Worm (Caenorhabditis elegans): ENCODE data around the gene nep-2.
A peak's percentile ranks its signal among the peaks of the same experiment; 100 is the strongest.

nep-2 gene

ce11 chrII:2757954-2758353 lies 32.4 kb upstream of the nep-2 start, which contains the start of gene F29A7.8:
Gene F29A7.8, minus strand, starts transcription at chrII:2758054.
- TF ChIP-seq gmeb-1 (tag; optimal IDR thresholded peaks at IDR 0.05) = no peak
- no peak for TF ChIP-seq blmp-1 (tag; optimal IDR thresholded peaks at IDR 0.05; ENCODE audit: insufficient read depth)
- TF ChIP-seq nhr-25 (tag; optimal IDR thresholded peaks at IDR 0.05) = no peak
- no peak for TF ChIP-seq sma-3 (GFP tag; optimal IDR thresholded peaks at IDR 0.05)
- no peak for TF ChIP-seq sem-4 (tag; optimal IDR thresholded peaks at IDR 0.05)
- TF ChIP-seq unc-62 (GFP tag; optimal IDR thresholded peaks at IDR 0.05) = no peak
- no peak for TF ChIP-seq nhr-6 (tag; optimal IDR thresholded peaks at IDR 0.05)
- no peak for TF ChIP-seq peb-1 (tag; optimal IDR thresholded peaks at IDR 0.05)
- no peak for TF ChIP-seq elt-1 (tag; optimal IDR thresholded peaks at IDR 0.05)
- no peak for TF ChIP-seq ceh-16 (tag; optimal IDR thresholded peaks at IDR 0.05)
- TF ChIP-seq mdl-1 (tag; optimal IDR thresholded peaks at IDR 0.05) = no peak
- TF ChIP-seq snpc-4 (tag; optimal IDR thresholded peaks at IDR 0.05) = no peak

DNA sequence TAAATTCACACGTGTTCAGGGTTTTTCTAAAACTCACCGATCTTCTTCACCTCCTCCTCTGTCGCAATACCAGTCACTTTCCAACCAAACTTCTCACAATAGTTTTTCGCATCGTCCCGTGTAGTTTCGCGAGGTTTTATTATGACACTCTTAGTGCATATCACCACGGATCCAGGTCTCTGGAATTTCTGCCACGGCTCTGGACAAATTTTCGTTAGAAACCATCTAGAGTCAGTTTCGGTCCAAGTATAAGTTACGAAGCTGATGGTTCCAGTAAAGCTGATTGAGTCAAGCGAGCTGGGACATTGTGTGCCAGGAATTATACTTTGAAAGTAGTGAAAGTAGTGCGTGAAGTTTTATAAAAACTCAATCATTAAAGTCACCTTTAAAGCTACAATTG lies 30.8 kb upstream of the nep-2 start:
- no peak for TF ChIP-seq blmp-1 (tag; optimal IDR thresholded peaks at IDR 0.05; ENCODE audit: insufficient read depth)
- no peak for TF ChIP-seq nhr-237 (tag; optimal IDR thresholded peaks at IDR 0.05)
- no peak for TF ChIP-seq nhr-25 (tag; optimal IDR thresholded peaks at IDR 0.05)

- TF ChIP-seq ceh-16 (tag; optimal IDR thresholded peaks at IDR 0.05) (no peak), fos-1 (tag; optimal IDR thresholded peaks at IDR 0.05) (no peak), sma-3 (GFP tag; optimal IDR thresholded peaks at IDR 0.05) (no peak), egl-27 (tag; optimal IDR thresholded peaks at IDR 0.05) (no peak), lin-39 (tag; optimal IDR thresholded peaks at IDR 0.05) (no peak), elt-1 (tag; optimal IDR thresholded peaks at IDR 0.05) (no peak), nhr-23 (tag; optimal IDR thresholded peaks at IDR 0.05) (no peak), gmeb-1 (tag; optimal IDR thresholded peaks at IDR 0.05) (no peak), aly-2 (tag; optimal IDR thresholded peaks at IDR 0.05) (no peak), nhr-12 (tag; optimal IDR thresholded peaks at IDR 0.05) (no peak), lin-11 (tag; optimal IDR thresholded peaks at IDR 0.05) (no peak), nhr-25 (tag; optimal IDR thresholded peaks at IDR 0.05) (no peak), nhr-129 (tag; optimal IDR thresholded peaks at IDR 0.05) (no peak), ztf-11 (tag; optimal IDR thresholded peaks at IDR 0.05) (no peak), alr-1 (tag; optimal IDR thresholded peaks at IDR 0.05) (no peak), C34F6.9 (tag; optimal IDR thresholded peaks at IDR 0.05) (no peak), mdl-1 (tag; optimal IDR thresholded peaks at IDR 0.05) (no peak), ZK546.5 (tag; optimal IDR thresholded peaks at IDR 0.05) (no peak), unc-55 (GFP tag; optimal IDR thresholded peaks at IDR 0.05) (no peak), skn-1 (tag; optimal IDR thresholded peaks at IDR 0.05) (no peak)
Observed at ce11 chrII:2754595-2754994, 29.0 kb upstream of the nep-2 start.

DNA sequence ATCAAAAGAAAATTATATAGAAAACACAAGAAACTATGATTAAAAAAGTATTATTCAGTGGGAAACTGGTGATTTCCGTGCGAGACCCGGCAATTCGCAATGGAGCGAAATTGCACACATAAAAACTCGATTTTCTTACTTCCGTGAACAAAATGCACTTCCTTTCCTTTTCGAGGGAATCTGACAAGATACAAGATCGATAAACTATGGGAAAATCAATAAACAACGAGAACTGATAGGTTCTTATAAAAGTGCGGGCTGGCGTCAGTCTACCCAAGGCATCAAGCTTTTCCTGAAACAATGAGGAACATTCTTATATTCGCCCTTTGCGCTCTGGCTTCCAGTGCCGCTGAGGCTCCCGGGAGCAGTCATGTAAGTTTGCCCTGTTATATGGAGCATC lies 27.4 kb upstream of the nep-2 start, which contains the start of gene F29A7.3:
Gene F29A7.3, plus strand, starts transcription at position 301 of the 400 bp plus-strand sequence.
- no peak for TF ChIP-seq skn-1 (tag; optimal IDR thresholded peaks at IDR 0.05)
- TF ChIP-seq nhr-237 (tag; optimal IDR thresholded peaks at IDR 0.05) = no peak
- no peak for TF ChIP-seq nhr-11 (tag; optimal IDR thresholded peaks at IDR 0.05)
- no peak for TF ChIP-seq nhr-77 (tag; optimal IDR thresholded peaks at IDR 0.05)
- no peak for TF ChIP-seq unc-62 (GFP tag; optimal IDR thresholded peaks at IDR 0.05)

- peak; percentile 65 for TF ChIP-seq gmeb-1 (tag; optimal IDR thresholded peaks at IDR 0.05)
- TF ChIP-seq sma-3 (GFP tag; optimal IDR thresholded peaks at IDR 0.05) = peak; percentile 66
- peak in 1 of 2 experiments; percentile 49 for TF ChIP-seq lsy-2 (tag; optimal IDR thresholded peaks at IDR 0.05)
- TF ChIP-seq C34F6.9 (tag; optimal IDR thresholded peaks at IDR 0.05) = peak; percentile 79
- no peak for TF ChIP-seq R02D3.7 (tag; optimal IDR thresholded peaks at IDR 0.05)
- TF ChIP-seq elt-1 (tag; optimal IDR thresholded peaks at IDR 0.05) = no peak
- TF ChIP-seq crh-2 (tag; optimal IDR thresholded peaks at IDR 0.05) = peak; percentile 32
- peak; percentile 67 for TF ChIP-seq F13H6.1 (tag; optimal IDR thresholded peaks at IDR 0.05)
- TF ChIP-seq blmp-1 (tag; optimal IDR thresholded peaks at IDR 0.05; ENCODE audit: insufficient read depth) = no peak
- TF ChIP-seq unc-55 (GFP tag; optimal IDR thresholded peaks at IDR 0.05) = peak; percentile 57
- TF ChIP-seq sma-9 (GFP tag; optimal IDR thresholded peaks at IDR 0.05) = peak; percentile 66
- TF ChIP-seq sma-9 (tag; optimal IDR thresholded peaks at IDR 0.05) = no peak
- TF ChIP-seq mab-5 (tag; optimal IDR thresholded peaks at IDR 0.05) = peak; percentile 3
- no peak for TF ChIP-seq alr-1 (tag; optimal IDR thresholded peaks at IDR 0.05)
- TF ChIP-seq nhr-129 (tag; optimal IDR thresholded peaks at IDR 0.05) = peak; percentile 1
- TF ChIP-seq zag-1 (tag; optimal IDR thresholded peaks at IDR 0.05) = no peak
Observed at ce11 chrII:2752536-2752935, 27.0 kb upstream of the nep-2 start, which contains the start of gene F29A7.6. Gene F29A7.6, minus strand, starts transcription at chrII:2752611.
